Worm (Caenorhabditis elegans) whole organism, L1 larva: ENCODE data around the gene eif-2Bepsilon.

Experiments
- alr-1 ChIP-seq: fragments of 200-800 bp; sonication (Bioruptor generic); optimal IDR thresholded peaks from 2 replicates; lab custom pipeline; 2018; ENCODE audit warnings: borderline replicate concordance, mild to moderate bottlenecking, missing genetic modification characterization, missing compliant biosample characterization
- aly-2 ChIP-seq: fragments of 150-350 bp; optimal IDR thresholded peaks from 2 replicates; lab custom pipeline; 2014; ENCODE audit warnings: missing biosample characterization, missing genetic modification characterization
- blmp-1 ChIP-seq: fragments of 150-350 bp; optimal IDR thresholded peaks from 2 replicates; lab custom pipeline; 2014; ENCODE audit warnings: missing biosample characterization, missing genetic modification characterization
- ceh-82 ChIP-seq, 3 experiments: fragments of 150-350 bp in 1 of 3; sonication (generic microtip) in 2 of 3; optimal IDR thresholded peaks; 2 replicates each; lab custom pipeline; 2014 to 2017; ENCODE audit warnings: missing biosample characterization in 3 of 3, missing genetic modification characterization in 3 of 3
- ces-1 ChIP-seq: fragments of 150-350 bp; optimal IDR thresholded peaks from 2 replicates; lab custom pipeline; 2014; ENCODE audit warnings: missing biosample characterization, missing genetic modification reagents, missing genetic modification characterization
- efl-1 ChIP-seq, 4 experiments: fragments of 150-350 bp; optimal IDR thresholded peaks in 3 of 4; peaks in 1 of 4; 1 replicate in 1 of 4; 2 replicates in 3 of 4; lab custom pipeline; 2014; ENCODE audit warnings: missing biosample characterization in 2 of 4, missing genetic modification characterization in 2 of 4, missing genetic modification reagents in 2 of 4
- efl-3 ChIP-seq: fragments of 200-800 bp; sonication (Bioruptor generic); optimal IDR thresholded peaks from 2 replicates; lab custom pipeline; 2018; ENCODE audit warnings: mild to moderate bottlenecking, missing genetic modification characterization, missing compliant biosample characterization
- elt-3 ChIP-seq, 6 experiments: fragments of 150-350 bp in 1 of 6; sonication (generic microtip); optimal IDR thresholded peaks; 2 replicates each; lab custom pipeline; 2017 to 2018; ENCODE audit warnings: missing biosample characterization in 6 of 6, missing genetic modification characterization in 6 of 6, inconsistent platforms in 1 of 6
- fkh-10 ChIP-seq: sonication (generic microtip); optimal IDR thresholded peaks from 2 replicates; lab custom pipeline; 2017; ENCODE audit warnings: missing biosample characterization, missing genetic modification reagents, missing genetic modification characterization
- fkh-8 ChIP-seq: sonication (generic microtip); optimal IDR thresholded peaks from 2 replicates; lab custom pipeline; 2016; ENCODE audit warnings: mild to moderate bottlenecking, missing genetic modification characterization, missing compliant biosample characterization
- hpl-2 ChIP-seq: fragments of 150-350 bp; optimal IDR thresholded peaks from 2 replicates; lab custom pipeline; 2014; ENCODE audit warnings: missing biosample characterization, missing genetic modification reagents, missing genetic modification characterization
- lin-13 ChIP-seq: fragments of 150-350 bp; optimal IDR thresholded peaks from 2 replicates; lab custom pipeline; 2014; ENCODE audit warnings: missing biosample characterization, missing genetic modification reagents, missing genetic modification characterization
- lin-14 ChIP-seq: fragments of 200-800 bp; sonication (Bioruptor generic); optimal IDR thresholded peaks from 2 replicates; lab custom pipeline; 2018; ENCODE audit warnings: mild to moderate bottlenecking, missing genetic modification characterization, moderate library complexity, missing compliant biosample characterization
- lin-35 ChIP-seq, 2 experiments: fragments of 150-350 bp; optimal IDR thresholded peaks; 2 replicates each; lab custom pipeline; 2014; ENCODE audit warnings: missing biosample characterization in 2 of 2, missing genetic modification characterization in 2 of 2, missing genetic modification reagents in 2 of 2
- lir-3 ChIP-seq: sonication (generic microtip); optimal IDR thresholded peaks from 2 replicates; lab custom pipeline; 2016; ENCODE audit warnings: mild to moderate bottlenecking, missing genetic modification characterization, moderate library complexity, missing compliant biosample characterization; ENCODE audit not compliant: poor library complexity
- lsy-2 ChIP-seq, 2 experiments: fragments of 150-350 bp; optimal IDR thresholded peaks; 2 replicates each; lab custom pipeline; 2014; ENCODE audit warnings: missing biosample characterization in 2 of 2, missing genetic modification characterization in 2 of 2
- mdl-1 ChIP-seq, 2 experiments: fragments of 150-350 bp; optimal IDR thresholded peaks; 2 replicates each; lab custom pipeline; 2014 to 2017; ENCODE audit warnings: missing biosample characterization in 2 of 2, missing genetic modification characterization in 2 of 2, inconsistent platforms in 1 of 2
- nhr-12 ChIP-seq: sonication (generic microtip); optimal IDR thresholded peaks from 2 replicates; lab custom pipeline; 2017; ENCODE audit warnings: missing biosample characterization, missing genetic modification characterization
- nhr-19 ChIP-seq: fragments of 200-800 bp; sonication (Bioruptor generic); conservative IDR thresholded peaks from 2 replicates; pipeline ENCODE4 v1.3.6; 2022; ENCODE audit warnings: missing genetic modification characterization, missing compliant biosample characterization
- nhr-20 ChIP-seq: sonication (generic microtip); optimal IDR thresholded peaks from 2 replicates; lab custom pipeline; 2016; ENCODE audit warnings: mild to moderate bottlenecking, missing genetic modification characterization, missing compliant biosample characterization
- nhr-237 ChIP-seq: fragments of 150-350 bp; optimal IDR thresholded peaks from 2 replicates; lab custom pipeline; 2014; ENCODE audit warnings: missing biosample characterization, missing genetic modification characterization
- nhr-47 ChIP-seq: sonication (generic microtip); optimal IDR thresholded peaks from 2 replicates; lab custom pipeline; 2016; ENCODE audit warnings: mild to moderate bottlenecking, missing genetic modification characterization, moderate library complexity, missing compliant biosample characterization
- nhr-85 ChIP-seq: sonication (generic microtip); peaks from one replicate; lab custom pipeline; 2016; ENCODE audit warnings: missing genetic modification characterization, inconsistent platforms, missing compliant biosample characterization
- nhr-90 ChIP-seq: sonication (generic microtip); optimal IDR thresholded peaks from 2 replicates; lab custom pipeline; 2016; ENCODE audit warnings: mild to moderate bottlenecking, missing genetic modification characterization, missing compliant biosample characterization; ENCODE audit not compliant: poor library complexity
- pax-3 ChIP-seq: fragments of 200-800 bp; sonication (Bioruptor generic); optimal IDR thresholded peaks from 2 replicates; lab custom pipeline; 2018; ENCODE audit warnings: mild to moderate bottlenecking, missing genetic modification characterization, moderate library complexity, missing compliant biosample characterization
- skn-1 ChIP-seq: fragments of 150-350 bp; optimal IDR thresholded peaks from 2 replicates; lab custom pipeline; 2014; ENCODE audit warnings: missing biosample characterization, missing genetic modification characterization
- sox-4 ChIP-seq: sonication (generic microtip); optimal IDR thresholded peaks from 2 replicates; lab custom pipeline; 2016; ENCODE audit warnings: missing genetic modification characterization, missing compliant biosample characterization
- sptf-1 ChIP-seq: fragments of 150-350 bp; optimal IDR thresholded peaks from 2 replicates; lab custom pipeline; 2014; ENCODE audit warnings: missing biosample characterization, missing genetic modification characterization
- unc-62 ChIP-seq: fragments of 150-350 bp; optimal IDR thresholded peaks from 2 replicates; lab custom pipeline; 2014; ENCODE audit warnings: missing biosample characterization, missing genetic modification reagents, missing genetic modification characterization
- unc-98 ChIP-seq: fragments of 200-800 bp; sonication (Bioruptor generic); IDR thresholded peaks from 2 replicates; pipeline ENCODE4 v1.3.6; 2022; ENCODE audit warnings: missing genetic modification characterization, missing compliant biosample characterization
- ztf-11 ChIP-seq, 2 experiments: sonication (generic microtip); optimal IDR thresholded peaks; 2 replicates each; lab custom pipeline; 2016 to 2017; ENCODE audit warnings: missing genetic modification characterization in 2 of 2, missing biosample characterization in 1 of 2, missing compliant biosample characterization in 1 of 2
- ztf-4 ChIP-seq: fragments of 150-350 bp; optimal IDR thresholded peaks from 2 replicates; lab custom pipeline; 2014; ENCODE audit warnings: missing biosample characterization, missing genetic modification characterization

Gene eif-2Bepsilon

DNA sequence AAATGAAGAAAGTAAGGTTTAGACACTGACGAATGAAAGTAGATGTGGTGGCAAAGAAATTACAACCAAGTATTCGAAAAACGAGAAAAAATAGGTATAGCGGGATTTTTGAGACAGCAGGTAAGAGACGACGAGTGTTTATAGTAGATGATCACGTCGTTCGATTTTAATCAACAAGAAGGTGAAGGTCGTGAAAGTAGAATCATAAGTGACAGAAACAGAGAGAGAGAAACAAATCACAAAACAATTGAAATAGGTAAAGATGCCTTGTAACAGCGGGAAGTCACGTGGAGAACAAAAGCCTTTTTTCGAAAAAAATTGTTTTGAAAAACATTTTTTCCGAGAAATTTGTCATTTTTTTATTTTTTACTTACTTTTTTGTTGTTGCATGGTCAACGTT is 31.6 kb upstream of the eif-2Bepsilon start, which contains the start of gene T22C8.6:
Gene T22C8.6 (minus strand): TSS at position 194 of the 400 bp plus-strand sequence.
- TF ChIP-seq elt-3 (tag; optimal IDR thresholded peaks at IDR 0.05; lab: Kevin White, UChicago) (peak in 1 of 6 experiments; percentile 25), lin-14 (GFP tag; lab: Kevin White, UChicago) (peak; percentile 48), nhr-12 (tag; lab: Kevin White, UChicago) (no peak), lin-13 (no peak), nhr-85 (tag; lab: Kevin White, UChicago) (peak; percentile 75), nhr-20 (tag; lab: Kevin White, UChicago) (peak; percentile 47), sptf-1 (tag; lab: Kevin White, UChicago) (no peak), lin-35 (GFP tag; optimal IDR thresholded peaks at IDR 0.05; lab: Kevin White, UChicago) (peak in 1 of 2 experiments; percentile 3), blmp-1 (tag; lab: Kevin White, UChicago) (peak; percentile 78), nhr-90 (tag; lab: Kevin White, UChicago) (no peak)
- TF ChIP-seq, all 84 proteins: peak for 6

DNA sequence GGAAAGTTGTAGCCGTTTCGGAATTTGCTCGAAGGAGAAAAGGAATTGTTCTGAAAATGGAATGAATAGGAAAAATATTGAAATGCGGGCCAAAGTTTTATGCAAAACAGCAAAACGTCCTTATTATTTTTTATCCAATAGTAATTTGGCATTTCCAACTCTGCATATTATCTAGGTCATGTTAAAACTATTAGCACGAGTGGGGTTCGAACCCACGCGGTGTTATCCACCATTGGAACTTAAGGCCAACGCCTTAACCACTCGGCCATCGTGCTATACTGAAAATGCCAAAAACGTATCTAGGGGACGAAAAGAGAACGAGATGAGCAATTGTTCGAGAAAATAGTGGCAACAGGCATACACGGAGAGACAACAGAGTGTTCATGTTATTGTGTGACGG is 29.9 kb upstream of the eif-2Bepsilon start:
- TF ChIP-seq sox-4 (tag; lab: Kevin White, UChicago): no peak
- no peak for TF ChIP-seq nhr-19 (GFP tag; lab: Robert Waterston, UW)
- TF ChIP-seq mdl-1 (tag; optimal IDR thresholded peaks at IDR 0.05; lab: Kevin White, UChicago): no peak
- no peak for TF ChIP-seq fkh-8 (tag; lab: Kevin White, UChicago)
- TF ChIP-seq elt-3 (tag; optimal IDR thresholded peaks at IDR 0.05; lab: Kevin White, UChicago): no peak
- no peak for TF ChIP-seq ztf-11 (tag; optimal IDR thresholded peaks at IDR 0.05; lab: Kevin White, UChicago)
- no peak for TF ChIP-seq efl-3 (GFP tag; lab: Kevin White, UChicago)
- TF ChIP-seq aly-2: no peak
- no peak for TF ChIP-seq hpl-2 (GFP tag; lab: Kevin White, UChicago)
- no peak for TF ChIP-seq ceh-82 (tag; optimal IDR thresholded peaks at IDR 0.05; lab: Kevin White, UChicago)
- TF ChIP-seq nhr-237 (tag; lab: Kevin White, UChicago): no peak
- no peak for TF ChIP-seq lsy-2 (tag; optimal IDR thresholded peaks at IDR 0.05; lab: Kevin White, UChicago)
- TF ChIP-seq unc-98: no peak

DNA sequence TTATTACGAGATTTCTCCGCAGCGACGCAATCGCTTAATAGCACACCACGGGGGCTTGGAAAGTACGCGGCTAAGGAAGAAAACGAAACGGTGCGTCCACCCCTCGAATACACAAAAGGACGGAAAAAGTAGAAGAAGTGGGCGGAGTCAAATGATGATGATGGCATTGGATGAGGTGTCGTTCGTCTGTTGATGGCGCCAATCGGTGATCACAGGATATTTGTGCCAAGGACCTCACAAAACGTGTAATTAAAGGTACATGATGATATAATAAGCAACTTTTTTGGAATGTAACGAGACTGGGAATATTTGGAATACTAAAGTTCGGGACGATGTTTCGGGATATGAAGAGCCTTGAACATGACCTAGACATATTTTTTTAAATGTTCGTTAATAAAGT is 27.3 kb upstream of the eif-2Bepsilon start, which contains the start of gene cutl-12:
Gene cutl-12 (minus strand): TSS at position 101 of the 400 bp plus-strand sequence.
- TF ChIP-seq lsy-2 (tag; optimal IDR thresholded peaks at IDR 0.05; lab: Kevin White, UChicago) (no peak), fkh-10 (GFP tag; lab: Kevin White, UChicago) (no peak), ceh-82 (tag; optimal IDR thresholded peaks at IDR 0.05; lab: Kevin White, UChicago) (no peak), blmp-1 (tag; lab: Kevin White, UChicago) (peak; percentile 24), lir-3 (tag; lab: Kevin White, UChicago) (no peak), efl-1 (optimal IDR thresholded peaks at IDR 0.05; lab: Kevin White, UChicago) (no peak), efl-1 (GFP tag; optimal IDR thresholded peaks at IDR 0.05 in 1 of 2; lab: Kevin White, UChicago) (no peak), ztf-4 (tag; lab: Kevin White, UChicago) (no peak)

ce11 chrII:8637615-8638014 is 24.1 kb upstream of the eif-2Bepsilon start, which contains the start of gene vab-9:
vab-9 (minus strand) TSS chrII:8637715.
- TF ChIP-seq unc-62 (GFP tag; lab: Kevin White, UChicago) (no peak), aly-2 (no peak), efl-1 (optimal IDR thresholded peaks at IDR 0.05; lab: Kevin White, UChicago) (no peak), efl-1 (GFP tag; optimal IDR thresholded peaks at IDR 0.05 in 1 of 2; lab: Kevin White, UChicago) (peak in 1 of 2 experiments; percentile 39)

- TF ChIP-seq pax-3 (tag; lab: Kevin White, UChicago) (no peak), alr-1 (tag; lab: Kevin White, UChicago) (no peak), ztf-4 (tag; lab: Kevin White, UChicago) (no peak), skn-1 (tag; lab: Kevin White, UChicago) (no peak), ces-1 (GFP tag; lab: Kevin White, UChicago) (no peak), nhr-47 (no peak)
These were observed 22.1 kb upstream of the eif-2Bepsilon start for ce11 chrII:8639553-8639952.
